Fruit fly (Drosophila melanogaster) whole organism, embryonic: ENCODE measurements around the gene CG1910.

Experiments used
- Blimp-1 ChIP-seq: fragments of 200-800 bp; sonication (Bioruptor generic); optimal IDR thresholded peaks from 3 replicates; lab custom pipeline; 2018; ENCODE audit warnings: missing biosample characterization, missing genetic modification characterization, mild to moderate bottlenecking, moderate library complexity, missing genetic modification reagents
- CG11456 ChIP-seq: fragments of 200-800 bp; sonication (Bioruptor generic); IDR thresholded peaks from 3 replicates; pipeline ENCODE4 v1.3.6; 2022; ENCODE audit warnings: missing biosample characterization, missing genetic modification characterization
- CG12942 ChIP-seq: fragments of 200-800 bp; sonication (Bioruptor generic); optimal IDR thresholded peaks from 3 replicates; lab custom pipeline; 2016; ENCODE audit warnings: missing biosample characterization, missing genetic modification characterization
- CG14710 ChIP-seq: fragments of 200-800 bp; sonication (Bioruptor generic); optimal IDR thresholded peaks from 3 replicates; lab custom pipeline; 2019; ENCODE audit warnings: missing biosample characterization, mild to moderate bottlenecking, missing genetic modification characterization, moderate library complexity
- CG15269 ChIP-seq: fragments of 200-800 bp; sonication (Bioruptor generic); optimal IDR thresholded peaks from 2 replicates; lab custom pipeline; 2018; ENCODE audit warnings: missing biosample characterization, mild to moderate bottlenecking, missing genetic modification characterization, moderate library complexity
- CG1602 ChIP-seq: fragments of 200-800 bp; sonication (Bioruptor generic); optimal IDR thresholded peaks from 3 replicates; lab custom pipeline; 2016; ENCODE audit warnings: missing biosample characterization, missing genetic modification characterization
- CG3065 ChIP-seq: fragments of 200-800 bp; sonication (Bioruptor generic); optimal IDR thresholded peaks from 2 replicates; lab custom pipeline; 2016; ENCODE audit warnings: missing biosample characterization, missing genetic modification characterization
- CG3838 ChIP-seq: fragments of 200-800 bp; sonication (Bioruptor generic); optimal IDR thresholded peaks from 3 replicates; lab custom pipeline; 2016; ENCODE audit warnings: missing biosample characterization, missing genetic modification characterization
- CG3847 ChIP-seq: fragments of 200-800 bp; sonication (Bioruptor generic); IDR thresholded peaks from 2 replicates; pipeline ENCODE4 v1.3.6; 2022; ENCODE audit warnings: missing biosample characterization, missing genetic modification characterization
- CG6175 ChIP-seq: fragments of 200-800 bp; sonication (Bioruptor generic); IDR thresholded peaks from 3 replicates; pipeline ENCODE4 v1.3.6; 2022; ENCODE audit warnings: missing biosample characterization, missing genetic modification characterization
- CG6765 ChIP-seq: fragments of 200-800 bp; sonication (Bioruptor generic); optimal IDR thresholded peaks from 3 replicates; lab custom pipeline; 2017; ENCODE audit warnings: missing biosample characterization, mild to moderate bottlenecking, missing genetic modification characterization
- CG6791 ChIP-seq: fragments of 200-800 bp; sonication (Bioruptor generic); IDR thresholded peaks from 3 replicates; pipeline ENCODE4 v1.3.6; 2022; ENCODE audit warnings: missing biosample characterization, missing genetic modification characterization; ENCODE audit not compliant: partially characterized antibody
- CG8924 ChIP-seq: fragments of 200-800 bp; optimal IDR thresholded peaks from 3 replicates; lab custom pipeline; 2019; ENCODE audit warnings: missing biosample characterization, mild to moderate bottlenecking, missing genetic modification characterization, moderate library complexity
- Deaf1 ChIP-seq: fragments of 200-800 bp; optimal IDR thresholded peaks from 3 replicates; lab custom pipeline; 2019; ENCODE audit warnings: missing biosample characterization, mild to moderate bottlenecking, missing genetic modification characterization, moderate library complexity
- Dll ChIP-seq: fragments of 200-800 bp; sonication (Bioruptor generic); IDR thresholded peaks from 4 replicates; pipeline ENCODE4 v1.3.6; 2022; ENCODE audit warnings: missing biosample characterization, missing genetic modification characterization; ENCODE audit not compliant: partially characterized antibody
- Ets65A ChIP-seq: fragments of 200-800 bp; sonication (Bioruptor generic); peaks from one replicate; lab custom pipeline; 2016; ENCODE audit warnings: missing biosample characterization, missing genetic modification characterization
- GATAe ChIP-seq: fragments of 200-800 bp; sonication (Bioruptor generic); conservative IDR thresholded peaks from 2 replicates; pipeline ENCODE4 v1.3.6; 2022; ENCODE audit warnings: missing biosample characterization, missing genetic modification characterization
- H2.0 ChIP-seq: fragments of 200-800 bp; sonication (Bioruptor generic); IDR thresholded peaks from 2 replicates; pipeline ENCODE4 v1.3.6; 2022; ENCODE audit warnings: missing biosample characterization, missing genetic modification characterization
- HLH4C ChIP-seq: fragments of 200-800 bp; sonication (Bioruptor generic); IDR thresholded peaks from 3 replicates; pipeline ENCODE4 v1.3.6; 2022; ENCODE audit warnings: missing biosample characterization, missing genetic modification characterization; ENCODE audit not compliant: partially characterized antibody
- HLH54F ChIP-seq: fragments of 200-800 bp; sonication (Bioruptor generic); optimal IDR thresholded peaks from 3 replicates; lab custom pipeline; 2016; ENCODE audit warnings: missing biosample characterization, missing genetic modification characterization
- HLHmδ ChIP-seq: fragments of 200-800 bp; sonication (Bioruptor generic); optimal IDR thresholded peaks from 2 replicates; lab custom pipeline; 2018; ENCODE audit warnings: missing biosample characterization, mild to moderate bottlenecking, missing genetic modification characterization, moderate library complexity
- Hey ChIP-seq: fragments of 200-800 bp; sonication (Bioruptor generic); optimal IDR thresholded peaks from 3 replicates; lab custom pipeline; 2018; ENCODE audit warnings: missing biosample characterization, mild to moderate bottlenecking, missing genetic modification characterization
- HmgD ChIP-seq: fragments of 200-800 bp; sonication (Bioruptor generic); optimal IDR thresholded peaks from 3 replicates; lab custom pipeline; 2016; ENCODE audit warnings: missing biosample characterization, missing genetic modification characterization
- Hsf ChIP-seq: fragments of 200-800 bp; sonication (Bioruptor generic); optimal IDR thresholded peaks from 3 replicates; lab custom pipeline; 2016; ENCODE audit warnings: missing biosample characterization, missing genetic modification characterization
- MBD-R2 ChIP-seq: fragments of 200-800 bp; sonication (Bioruptor generic); IDR thresholded peaks from 2 replicates; pipeline ENCODE4 v1.3.6; 2022; ENCODE audit warnings: missing biosample characterization, missing genetic modification characterization
- PHDP ChIP-seq: fragments of 200-800 bp; sonication (Bioruptor generic); optimal IDR thresholded peaks from 3 replicates; lab custom pipeline; 2018; ENCODE audit warnings: missing biosample characterization, mild to moderate bottlenecking, missing genetic modification characterization, moderate library complexity
- Ravus ChIP-seq: fragments of 200-800 bp; sonication (Bioruptor generic); IDR thresholded peaks from 2 replicates; pipeline ENCODE4 v1.3.6; 2022; ENCODE audit warnings: missing biosample characterization, missing genetic modification characterization
- Sox100B ChIP-seq: fragments of 200-800 bp; sonication (Bioruptor generic); optimal IDR thresholded peaks from 3 replicates; lab custom pipeline; 2018; ENCODE audit warnings: missing biosample characterization, mild to moderate bottlenecking, missing genetic modification characterization
- Tbp ChIP-seq: fragments of >200 bp; optimal IDR thresholded peaks from 2 replicates; lab custom pipeline; 2018; ENCODE audit warnings: missing biosample characterization, missing genetic modification characterization
- ase ChIP-seq: fragments of 200-800 bp; sonication (Bioruptor generic); IDR thresholded peaks from 3 replicates; pipeline ENCODE4 v1.3.6; 2022; ENCODE audit warnings: missing biosample characterization, missing genetic modification characterization
- az2 ChIP-seq: fragments of 200-800 bp; sonication (Bioruptor generic); optimal IDR thresholded peaks from 3 replicates; lab custom pipeline; 2016; ENCODE audit warnings: missing biosample characterization, missing genetic modification characterization
- bab2 ChIP-seq: fragments of 200-800 bp; sonication (Bioruptor generic); optimal IDR thresholded peaks from 2 replicates; lab custom pipeline; 2016; ENCODE audit warnings: missing biosample characterization, missing genetic modification characterization
- br ChIP-seq: fragments of >200 bp; optimal IDR thresholded peaks from 2 replicates; lab custom pipeline; 2017
- cwo ChIP-seq: fragments of 200-800 bp; sonication (Bioruptor generic); optimal IDR thresholded peaks from 3 replicates; lab custom pipeline; 2017; ENCODE audit warnings: missing biosample characterization, missing genetic modification characterization, mild to moderate bottlenecking, moderate library complexity, missing genetic modification reagents
- dm ChIP-seq: fragments of 200-800 bp; sonication (Bioruptor generic); optimal IDR thresholded peaks from 3 replicates; lab custom pipeline; 2016; ENCODE audit warnings: missing biosample characterization, missing genetic modification characterization
- dmrt99B ChIP-seq: fragments of 200-800 bp; sonication (Bioruptor generic); optimal IDR thresholded peaks from 2 replicates; lab custom pipeline; 2018; ENCODE audit warnings: missing biosample characterization, mild to moderate bottlenecking, missing genetic modification characterization, moderate library complexity
- gfzf ChIP-seq: fragments of 200-800 bp; sonication (Bioruptor generic); optimal IDR thresholded peaks from 2 replicates; lab custom pipeline; 2016; ENCODE audit warnings: missing biosample characterization, mild to moderate bottlenecking, missing genetic modification characterization, moderate library complexity
- grau ChIP-seq: fragments of 200-800 bp; optimal IDR thresholded peaks from 3 replicates; lab custom pipeline; 2019; ENCODE audit warnings: missing biosample characterization, mild to moderate bottlenecking, missing genetic modification characterization, moderate library complexity
- insv ChIP-seq, 2 experiments: fragments of 200-800 bp; sonication (Bioruptor generic); optimal IDR thresholded peaks; 3 replicates each; lab custom pipeline; 2016 to 2018; ENCODE audit warnings: missing biosample characterization in 2 of 2, missing genetic modification characterization in 2 of 2
- lab ChIP-seq: fragments of 200-800 bp; sonication (Bioruptor generic); optimal IDR thresholded peaks from 3 replicates; lab custom pipeline; 2017; ENCODE audit warnings: missing biosample characterization, missing genetic modification characterization, mild to moderate bottlenecking, moderate library complexity, missing genetic modification reagents
- lov ChIP-seq, 2 experiments: fragments of 200-800 bp in 1 of 2; fragments of >200 bp in 1 of 2; sonication (Bioruptor generic) in 1 of 2; IDR thresholded peaks in 1 of 2; optimal IDR thresholded peaks in 1 of 2; 2 replicates in 1 of 2; 3 replicates in 1 of 2; pipeline versions ENCODE4 v1.3.6 to Lab custom; 2017 to 2022; ENCODE audit warnings: missing biosample characterization in 1 of 2, missing genetic modification characterization in 1 of 2
- oc ChIP-seq: fragments of 200-800 bp; sonication (Bioruptor generic); optimal IDR thresholded peaks from 2 replicates; lab custom pipeline; 2018; ENCODE audit warnings: missing biosample characterization, mild to moderate bottlenecking, missing genetic modification characterization, moderate library complexity
- phol ChIP-seq: fragments of 200-800 bp; sonication (Bioruptor generic); optimal IDR thresholded peaks from 3 replicates; lab custom pipeline; 2018; ENCODE audit warnings: missing biosample characterization, mild to moderate bottlenecking, missing genetic modification characterization, moderate library complexity
- pita ChIP-seq: fragments of 200-800 bp; sonication (Bioruptor generic); optimal IDR thresholded peaks from 2 replicates; lab custom pipeline; 2017; ENCODE audit warnings: missing biosample characterization, mild to moderate bottlenecking, missing genetic modification characterization
- ro ChIP-seq: fragments of 200-800 bp; sonication (Bioruptor generic); IDR thresholded peaks from 2 replicates; pipeline ENCODE4 v1.3.6; 2022; ENCODE audit warnings: missing biosample characterization, missing genetic modification characterization
- seq ChIP-seq: fragments of 200-800 bp; sonication (Bioruptor generic); IDR thresholded peaks from 2 replicates; pipeline ENCODE4 v1.3.6; 2022; ENCODE audit warnings: missing biosample characterization, missing genetic modification characterization
- slou ChIP-seq: fragments of 200-800 bp; sonication (Bioruptor generic); optimal IDR thresholded peaks from 3 replicates; lab custom pipeline; 2016; ENCODE audit warnings: missing biosample characterization, missing genetic modification characterization
- sug ChIP-seq: fragments of 200-800 bp; optimal IDR thresholded peaks from 2 replicates; lab custom pipeline; 2019; ENCODE audit warnings: missing biosample characterization, mild to moderate bottlenecking, missing genetic modification characterization, moderate library complexity
- tx ChIP-seq: fragments of 200-800 bp; sonication (Bioruptor generic); optimal IDR thresholded peaks from 2 replicates; lab custom pipeline; 2016; ENCODE audit warnings: missing biosample characterization, missing genetic modification characterization
- unc-4 ChIP-seq: fragments of 200-800 bp; sonication (Bioruptor generic); IDR thresholded peaks from 2 replicates; pipeline ENCODE4 v1.3.6; 2022; ENCODE audit warnings: missing biosample characterization, missing genetic modification characterization; ENCODE audit not compliant: partially characterized antibody
- zf30C ChIP-seq: fragments of 200-800 bp; sonication (Bioruptor generic); optimal IDR thresholded peaks from 3 replicates; lab custom pipeline; 2018; ENCODE audit warnings: missing biosample characterization, mild to moderate bottlenecking, missing genetic modification characterization

Gene CG1910

dm6 chr3R:31745629-31746081 lies 1.8 kb upstream of the CG1910 start, which contains the start of gene awd:
Gene awd, minus strand, starts transcription at chr3R:31746077.
- TF ChIP-seq ase (GFP tag; lab: Robert Waterston, UW), result no peak
- TF ChIP-seq CG11456 (GFP tag; lab: Robert Waterston, UW), result no peak
- no peak for TF ChIP-seq ro (GFP tag; lab: Robert Waterston, UW)
- no peak for TF ChIP-seq az2 (GFP tag; lab: Kevin White, UChicago)
- TF ChIP-seq phol, result peak; percentile 56
- TF ChIP-seq lov (optimal IDR thresholded peaks at IDR 0.05; lab: Kevin White, UChicago), result no peak
- peak; percentile 28; the same call in 1 of the 3 replicates for TF ChIP-seq lov (GFP tag; IDR thresholded peaks at IDR 0.05; lab: Robert Waterston, UW)
- peak; percentile 18 for TF ChIP-seq HLHmδ (GFP tag; lab: Kevin White, UChicago)
- no peak for TF ChIP-seq bab2
- TF ChIP-seq CG8924 (tag; lab: Kevin White, UChicago), result peak; percentile 49
- TF ChIP-seq CG15269 (tag; lab: Kevin White, UChicago), result no peak
- TF ChIP-seq CG3065 (GFP tag; lab: Kevin White, UChicago), result no peak
- no peak for TF ChIP-seq Ravus (GFP tag; lab: Robert Waterston, UW)
- TF ChIP-seq slou, result no peak
- TF ChIP-seq Dll (GFP tag; lab: Robert Waterston, UW), result peak; percentile 26; the same call in 1 of the 4 replicates
- no peak for TF ChIP-seq Hey
- no peak for TF ChIP-seq pita (GFP tag; lab: Kevin White, UChicago)
- TF ChIP-seq unc-4, result 0 out of 2 replicates have a peak, but pooled peaks have one; percentile 18
- no peak for TF ChIP-seq tx
- TF ChIP-seq H2.0 (GFP tag; lab: Robert Waterston, UW), result no peak
- TF ChIP-seq HLH54F (GFP tag; lab: Kevin White, UChicago), result no peak
- TF ChIP-seq Ets65A, result no peak
- TF ChIP-seq sug (tag; lab: Kevin White, UChicago), result peak; percentile 76
- TF ChIP-seq Sox100B, result no peak
- TF ChIP-seq seq (GFP tag; lab: Robert Waterston, UW), result no peak
- TF ChIP-seq insv (GFP tag; optimal IDR thresholded peaks at IDR 0.05; lab: Kevin White, UChicago), result no peak
- TF ChIP-seq MBD-R2 (GFP tag; lab: Robert Waterston, UW), result peak; percentile 73
- TF ChIP-seq grau, result peak; percentile 11
- no peak for TF ChIP-seq PHDP (tag; lab: Kevin White, UChicago)
- TF ChIP-seq dm (GFP tag; lab: Kevin White, UChicago), result peak; percentile 91
- TF ChIP-seq HLH4C (GFP tag; lab: Robert Waterston, UW), result 0 out of 3 replicates have a peak, but pooled peaks have one; percentile 29
- TF ChIP-seq Deaf1 (tag; lab: Kevin White, UChicago), result peak; percentile 15
- peak; percentile 94 for TF ChIP-seq gfzf (GFP tag; lab: Kevin White, UChicago)
- no peak for TF ChIP-seq CG6791
- no peak for TF ChIP-seq CG12942 (GFP tag; lab: Kevin White, UChicago)
- no peak for TF ChIP-seq HmgD (GFP tag; lab: Kevin White, UChicago)
- TF ChIP-seq oc (tag; lab: Kevin White, UChicago), result no peak
- TF ChIP-seq CG3847, result no peak
- no peak for TF ChIP-seq CG6175
- no peak for TF ChIP-seq CG1602 (GFP tag; lab: Kevin White, UChicago)
- no peak for TF ChIP-seq Hsf (GFP tag; lab: Kevin White, UChicago)
- no peak for TF ChIP-seq Blimp-1 (GFP tag; lab: Kevin White, UChicago)
- TF ChIP-seq CG3838 (GFP tag; lab: Kevin White, UChicago), result no peak
- no peak for TF ChIP-seq dmrt99B
- no peak for TF ChIP-seq cwo (GFP tag; lab: Kevin White, UChicago)
- no peak for TF ChIP-seq br (lab: Kevin White, UChicago)
- TF ChIP-seq CG14710, result peak; percentile 45
- TF ChIP-seq GATAe (GFP tag; lab: Robert Waterston, UW), result no peak
- TF ChIP-seq CG6765, result no peak
- TF ChIP-seq Tbp (GFP tag; lab: Kevin White, UChicago), result no peak
- no peak for TF ChIP-seq lab (GFP tag; lab: Kevin White, UChicago)
- no peak for TF ChIP-seq zf30C (GFP tag; lab: Kevin White, UChicago)
